Worm (Caenorhabditis elegans): ENCODE measurements around the gene aldo-1.
A peak's percentile ranks its signal among the peaks of the same experiment; 100 is the strongest.

aldo-1 gene

ce11 chrIII:13543434-13543833 lies 21.3 kb downstream of the aldo-1 start, which contains the start of gene acs-5:
acs-5 (minus strand) TSS chrIII:13543534.
- TF ChIP-seq efl-3 (GFP tag; optimal IDR thresholded peaks at IDR 0.05) (no peak), ceh-8 (GFP tag; optimal IDR thresholded peaks at IDR 0.05) (no peak), F16B12.6 (tag; optimal IDR thresholded peaks at IDR 0.05) (no peak), ets-5 (GFP tag; IDR thresholded peaks at IDR 0.05) (no peak), sox-4 (tag; optimal IDR thresholded peaks at IDR 0.05) (no peak), nhr-19 (GFP tag; conservative IDR thresholded peaks at IDR 0.05) (no peak)

ce11 chrIII:13542458-13542857 lies 22.3 kb downstream of the aldo-1 start:
- no peak for TF ChIP-seq hlh-17 (GFP tag; optimal IDR thresholded peaks at IDR 0.05; ENCODE audit: borderline replicate concordance)
- TF ChIP-seq nhr-47 (tag; optimal IDR thresholded peaks at IDR 0.05): no peak
- no peak for TF ChIP-seq mep-1 (tag; optimal IDR thresholded peaks at IDR 0.05)
- peak in 1 of 3 experiments; percentile 14 for TF ChIP-seq dpl-1 (GFP tag; optimal IDR thresholded peaks at IDR 0.05)
- no peak for TF ChIP-seq nhr-90 (tag; optimal IDR thresholded peaks at IDR 0.05; ENCODE audit: poor library complexity)
- no peak for TF ChIP-seq pag-3 (tag; optimal IDR thresholded peaks at IDR 0.05; ENCODE audit: borderline replicate concordance, insufficient read depth)
- no peak for TF ChIP-seq sptf-1 (tag; optimal IDR thresholded peaks at IDR 0.05)
- TF ChIP-seq sox-4 (tag; optimal IDR thresholded peaks at IDR 0.05): no peak
- no peak for TF ChIP-seq efl-3 (GFP tag; optimal IDR thresholded peaks at IDR 0.05)
- no peak for TF ChIP-seq ceh-88 (GFP tag; IDR thresholded peaks at IDR 0.05)
- TF ChIP-seq lin-14 (GFP tag; optimal IDR thresholded peaks at IDR 0.05): peak; percentile 24
- TF ChIP-seq rnt-1 (tag; optimal IDR thresholded peaks at IDR 0.05): no peak
- TF ChIP-seq C34B4.2 (tag; optimal IDR thresholded peaks at IDR 0.05): no peak
- TF ChIP-seq hlh-4 (tag; optimal IDR thresholded peaks at IDR 0.05): no peak
- no peak for TF ChIP-seq pqm-1 (tag; optimal IDR thresholded peaks at IDR 0.05)
- no peak for TF ChIP-seq jun-1 (tag; optimal IDR thresholded peaks at IDR 0.05)
- TF ChIP-seq efl-1 (optimal IDR thresholded peaks at IDR 0.05): no peak
- TF ChIP-seq efl-1 (GFP tag; optimal IDR thresholded peaks at IDR 0.05 in 1 of 2): peak in 1 of 2 experiments; percentile 66
- no peak for TF ChIP-seq ceh-82 (tag; optimal IDR thresholded peaks at IDR 0.05)
- no peak for TF ChIP-seq lin-39 (tag; optimal IDR thresholded peaks at IDR 0.05)
- TF ChIP-seq snpc-4 (tag; optimal IDR thresholded peaks at IDR 0.05): no peak
- TF ChIP-seq irx-1 (tag; optimal IDR thresholded peaks at IDR 0.05): no peak
- no peak for TF ChIP-seq mef-2 (tag; optimal IDR thresholded peaks at IDR 0.05)
- no peak for TF ChIP-seq unc-130 (tag; optimal IDR thresholded peaks at IDR 0.05)
- TF ChIP-seq xbp-1 (tag; optimal IDR thresholded peaks at IDR 0.05): no peak
- TF ChIP-seq fos-1 (tag; optimal IDR thresholded peaks at IDR 0.05): no peak
- TF ChIP-seq elt-2 (tag; optimal IDR thresholded peaks at IDR 0.05): peak; percentile 17
- no peak for TF ChIP-seq lsy-2 (tag; optimal IDR thresholded peaks at IDR 0.05)
- no peak for TF ChIP-seq skn-1 (tag; optimal IDR thresholded peaks at IDR 0.05)
- peak; percentile 13 for TF ChIP-seq nhr-71 (tag; optimal IDR thresholded peaks at IDR 0.05)
- no peak for TF ChIP-seq C04F5.9 (tag; optimal IDR thresholded peaks at IDR 0.05)
- no peak for TF ChIP-seq nhr-28 (tag; optimal IDR thresholded peaks at IDR 0.05)
- no peak for TF ChIP-seq ceh-63 (GFP tag; optimal IDR thresholded peaks at IDR 0.05)
- no peak for TF ChIP-seq fkh-8 (tag; optimal IDR thresholded peaks at IDR 0.05)
- no peak for TF ChIP-seq nhr-237 (tag; optimal IDR thresholded peaks at IDR 0.05)
- no peak for TF ChIP-seq Y116A8C.19 (tag; optimal IDR thresholded peaks at IDR 0.05; ENCODE audit: borderline replicate concordance)
- TF ChIP-seq nhr-20 (tag; optimal IDR thresholded peaks at IDR 0.05): peak; percentile 0
- TF ChIP-seq ztf-11 (tag; optimal IDR thresholded peaks at IDR 0.05): no peak
- no peak for TF ChIP-seq alr-1 (tag; optimal IDR thresholded peaks at IDR 0.05; ENCODE audit: borderline replicate concordance)
- no peak for TF ChIP-seq fkh-4 (tag; optimal IDR thresholded peaks at IDR 0.05; ENCODE audit: borderline replicate concordance)
- no peak for TF ChIP-seq F16B12.6 (tag; optimal IDR thresholded peaks at IDR 0.05)
- TF ChIP-seq zip-4 (GFP tag; optimal IDR thresholded peaks at IDR 0.05): no peak
- TF ChIP-seq nhr-85 (tag): peak; percentile 58
- no peak for TF ChIP-seq mdl-1 (tag; optimal IDR thresholded peaks at IDR 0.05)
- TF ChIP-seq lin-35 (GFP tag; optimal IDR thresholded peaks at IDR 0.05): peak in 1 of 2 experiments; percentile 27
- TF ChIP-seq lir-3 (tag; optimal IDR thresholded peaks at IDR 0.05; ENCODE audit: poor library complexity): no peak
- TF ChIP-seq isw-1 (GFP tag; IDR thresholded peaks at IDR 0.05): no peak
- no peak for TF ChIP-seq ztf-4 (tag; optimal IDR thresholded peaks at IDR 0.05)
